Fruit fly (Drosophila melanogaster) whole organism, adult: ENCODE data around the gene CG31103.
A peak's percentile ranks its signal among the peaks of the same experiment; 100 is the strongest.

Source experiments
- CG7101 ChIP-seq: fragments of 200-800 bp; sonication (Bioruptor generic); optimal IDR thresholded peaks from 2 replicates; lab custom pipeline; 2018; ENCODE audit warnings: missing biosample characterization, mild to moderate bottlenecking, missing genetic modification characterization, moderate library complexity
- ovo ChIP-seq: fragments of 200-800 bp; sonication (Bioruptor generic); optimal IDR thresholded peaks from 2 replicates; lab custom pipeline; 2016; ENCODE audit warnings: missing biosample characterization, missing genetic modification characterization

- TF ChIP-seq ovo (GFP tag; lab: Kevin White, UChicago) (peak; percentile 12), CG7101 (no peak)
Measured at dm6 chr3R:25208767-25209075, 10.4 kb upstream of the CG31103 start.
